Worm (Caenorhabditis elegans) whole organism, L1 larva: ENCODE results near the gene F10E7.9.

Source experiments
- C04F5.9 ChIP-seq: sonication (generic microtip); optimal IDR thresholded peaks from 2 replicates; lab custom pipeline; 2016; ENCODE audit warnings: missing genetic modification characterization, missing compliant biosample characterization
- C16A3.4 ChIP-seq: fragments of 150-350 bp; optimal IDR thresholded peaks from 2 replicates; lab custom pipeline; 2014; ENCODE audit warnings: missing biosample characterization, missing genetic modification characterization
- Y116A8C.19 ChIP-seq: sonication (generic microtip); optimal IDR thresholded peaks from 2 replicates; lab custom pipeline; 2016; ENCODE audit warnings: missing compliant biosample characterization, missing genetic modification characterization, borderline replicate concordance
- aha-1 ChIP-seq: fragments of 150-350 bp; optimal IDR thresholded peaks from 2 replicates; lab custom pipeline; 2014; ENCODE audit warnings: missing biosample characterization, missing genetic modification characterization
- alr-1 ChIP-seq: fragments of 200-800 bp; sonication (Bioruptor generic); optimal IDR thresholded peaks from 2 replicates; lab custom pipeline; 2018; ENCODE audit warnings: borderline replicate concordance, mild to moderate bottlenecking, missing genetic modification characterization, missing compliant biosample characterization
- ama-1 ChIP-seq: fragments of 150-350 bp; optimal IDR thresholded peaks from 2 replicates; lab custom pipeline; 2014
- blmp-1 ChIP-seq: fragments of 150-350 bp; optimal IDR thresholded peaks from 2 replicates; lab custom pipeline; 2014; ENCODE audit warnings: missing biosample characterization, missing genetic modification characterization
- ceh-63 ChIP-seq: fragments of 200-800 bp; sonication (Bioruptor generic); optimal IDR thresholded peaks from 2 replicates; lab custom pipeline; 2018; ENCODE audit warnings: mild to moderate bottlenecking, missing genetic modification characterization, missing compliant biosample characterization
- ceh-8 ChIP-seq: fragments of 200-800 bp; sonication (Bioruptor generic); optimal IDR thresholded peaks from 2 replicates; lab custom pipeline; 2018; ENCODE audit warnings: mild to moderate bottlenecking, missing genetic modification characterization, moderate library complexity, missing compliant biosample characterization
- ceh-90 ChIP-seq: sonication (generic microtip); optimal IDR thresholded peaks from 2 replicates; lab custom pipeline; 2016; ENCODE audit warnings: missing genetic modification characterization, missing compliant biosample characterization
- dpl-1 ChIP-seq, 3 experiments: fragments of 150-350 bp in 2 of 3; sonication (generic microtip) in 1 of 3; optimal IDR thresholded peaks; 2 replicates each; lab custom pipeline; 2014 to 2017; ENCODE audit warnings: missing biosample characterization in 3 of 3, missing genetic modification characterization in 3 of 3, missing genetic modification reagents in 3 of 3
- efl-1 ChIP-seq, 4 experiments: fragments of 150-350 bp; optimal IDR thresholded peaks in 3 of 4; peaks in 1 of 4; 1 replicate in 1 of 4; 2 replicates in 3 of 4; lab custom pipeline; 2014; ENCODE audit warnings: missing biosample characterization in 2 of 4, missing genetic modification characterization in 2 of 4, missing genetic modification reagents in 2 of 4
- elt-2 ChIP-seq: sonication (generic microtip); optimal IDR thresholded peaks from 2 replicates; lab custom pipeline; 2016; ENCODE audit warnings: missing genetic modification characterization, mild to moderate bottlenecking, inconsistent platforms, missing compliant biosample characterization, missing genetic modification reagents
- elt-3 ChIP-seq, 6 experiments: fragments of 150-350 bp in 1 of 6; sonication (generic microtip); optimal IDR thresholded peaks; 2 replicates each; lab custom pipeline; 2017 to 2018; ENCODE audit warnings: missing biosample characterization in 6 of 6, missing genetic modification characterization in 6 of 6, inconsistent platforms in 1 of 6
- fkh-4 ChIP-seq: sonication (generic microtip); optimal IDR thresholded peaks from 2 replicates; lab custom pipeline; 2016; ENCODE audit warnings: missing compliant biosample characterization, missing genetic modification characterization, borderline replicate concordance
- fkh-8 ChIP-seq: sonication (generic microtip); optimal IDR thresholded peaks from 2 replicates; lab custom pipeline; 2016; ENCODE audit warnings: mild to moderate bottlenecking, missing genetic modification characterization, missing compliant biosample characterization
- grh-1 ChIP-seq: fragments of 200-800 bp; sonication (Bioruptor generic); IDR thresholded peaks from 2 replicates; pipeline ENCODE4 v1.3.6; 2022; ENCODE audit warnings: missing genetic modification reagents, missing genetic modification characterization, missing compliant biosample characterization
- hlh-4 ChIP-seq: sonication (generic microtip); optimal IDR thresholded peaks from 2 replicates; lab custom pipeline; 2016; ENCODE audit warnings: mild to moderate bottlenecking, missing genetic modification characterization, missing compliant biosample characterization
- hpl-2 ChIP-seq: fragments of 150-350 bp; optimal IDR thresholded peaks from 2 replicates; lab custom pipeline; 2014; ENCODE audit warnings: missing biosample characterization, missing genetic modification reagents, missing genetic modification characterization
- lin-14 ChIP-seq: fragments of 200-800 bp; sonication (Bioruptor generic); optimal IDR thresholded peaks from 2 replicates; lab custom pipeline; 2018; ENCODE audit warnings: mild to moderate bottlenecking, missing genetic modification characterization, moderate library complexity, missing compliant biosample characterization
- lin-35 ChIP-seq, 2 experiments: fragments of 150-350 bp; optimal IDR thresholded peaks; 2 replicates each; lab custom pipeline; 2014; ENCODE audit warnings: missing biosample characterization in 2 of 2, missing genetic modification characterization in 2 of 2, missing genetic modification reagents in 2 of 2
- lin-39 ChIP-seq: fragments of 150-350 bp; optimal IDR thresholded peaks from 2 replicates; lab custom pipeline; 2014; ENCODE audit warnings: missing biosample characterization, missing genetic modification reagents, missing genetic modification characterization
- lir-3 ChIP-seq: sonication (generic microtip); optimal IDR thresholded peaks from 2 replicates; lab custom pipeline; 2016; ENCODE audit warnings: mild to moderate bottlenecking, missing genetic modification characterization, moderate library complexity, missing compliant biosample characterization; ENCODE audit not compliant: poor library complexity
- lsy-2 ChIP-seq, 2 experiments: fragments of 150-350 bp; optimal IDR thresholded peaks; 2 replicates each; lab custom pipeline; 2014; ENCODE audit warnings: missing biosample characterization in 2 of 2, missing genetic modification characterization in 2 of 2
- mep-1 ChIP-seq: fragments of 150-350 bp; optimal IDR thresholded peaks from 2 replicates; lab custom pipeline; 2014; ENCODE audit warnings: missing biosample characterization, missing genetic modification characterization
- nhr-11 ChIP-seq: fragments of 150-350 bp; optimal IDR thresholded peaks from 2 replicates; lab custom pipeline; 2014; ENCODE audit warnings: missing biosample characterization, missing genetic modification characterization
- nhr-20 ChIP-seq: sonication (generic microtip); optimal IDR thresholded peaks from 2 replicates; lab custom pipeline; 2016; ENCODE audit warnings: mild to moderate bottlenecking, missing genetic modification characterization, missing compliant biosample characterization
- nhr-237 ChIP-seq: fragments of 150-350 bp; optimal IDR thresholded peaks from 2 replicates; lab custom pipeline; 2014; ENCODE audit warnings: missing biosample characterization, missing genetic modification characterization
- nhr-28 ChIP-seq: fragments of 150-350 bp; optimal IDR thresholded peaks from 2 replicates; lab custom pipeline; 2014; ENCODE audit warnings: missing biosample characterization, missing genetic modification characterization
- nhr-47 ChIP-seq: sonication (generic microtip); optimal IDR thresholded peaks from 2 replicates; lab custom pipeline; 2016; ENCODE audit warnings: mild to moderate bottlenecking, missing genetic modification characterization, moderate library complexity, missing compliant biosample characterization
- nhr-71 ChIP-seq: sonication (generic microtip); optimal IDR thresholded peaks from 2 replicates; lab custom pipeline; 2016; ENCODE audit warnings: mild to moderate bottlenecking, missing genetic modification characterization, moderate library complexity, missing compliant biosample characterization
- nhr-76 ChIP-seq: sonication (generic microtip); optimal IDR thresholded peaks from 2 replicates; lab custom pipeline; 2017; ENCODE audit warnings: missing biosample characterization, missing genetic modification characterization
- nhr-77 ChIP-seq: fragments of 150-350 bp; optimal IDR thresholded peaks from 2 replicates; lab custom pipeline; 2014; ENCODE audit warnings: missing biosample characterization, missing genetic modification characterization
- nhr-85 ChIP-seq: sonication (generic microtip); peaks from one replicate; lab custom pipeline; 2016; ENCODE audit warnings: missing genetic modification characterization, inconsistent platforms, missing compliant biosample characterization
- nhr-90 ChIP-seq: sonication (generic microtip); optimal IDR thresholded peaks from 2 replicates; lab custom pipeline; 2016; ENCODE audit warnings: mild to moderate bottlenecking, missing genetic modification characterization, missing compliant biosample characterization; ENCODE audit not compliant: poor library complexity
- rnt-1 ChIP-seq: sonication (generic microtip); optimal IDR thresholded peaks from 2 replicates; lab custom pipeline; 2016; ENCODE audit warnings: mild to moderate bottlenecking, missing genetic modification characterization, moderate library complexity, missing compliant biosample characterization
- snu-23 ChIP-seq: sonication (generic microtip); optimal IDR thresholded peaks from 2 replicates; lab custom pipeline; 2016; ENCODE audit warnings: missing genetic modification characterization, missing compliant biosample characterization
- swsn-7 ChIP-seq: sonication (generic microtip); optimal IDR thresholded peaks from 2 replicates; lab custom pipeline; 2016; ENCODE audit warnings: missing genetic modification characterization, missing compliant biosample characterization
- tbx-2 ChIP-seq: sonication (generic microtip); optimal IDR thresholded peaks from 2 replicates; lab custom pipeline; 2016; ENCODE audit warnings: missing genetic modification characterization, missing compliant biosample characterization
- tlp-1 ChIP-seq: fragments of 150-350 bp; optimal IDR thresholded peaks from 2 replicates; lab custom pipeline; 2014; ENCODE audit warnings: missing biosample characterization, missing genetic modification characterization
- unc-130 ChIP-seq: fragments of 150-350 bp; optimal IDR thresholded peaks from 2 replicates; lab custom pipeline; 2017; ENCODE audit warnings: missing biosample characterization, missing genetic modification characterization, inconsistent platforms
- unc-62 ChIP-seq: fragments of 150-350 bp; optimal IDR thresholded peaks from 2 replicates; lab custom pipeline; 2014; ENCODE audit warnings: missing biosample characterization, missing genetic modification reagents, missing genetic modification characterization
- unc-98 ChIP-seq: fragments of 200-800 bp; sonication (Bioruptor generic); IDR thresholded peaks from 2 replicates; pipeline ENCODE4 v1.3.6; 2022; ENCODE audit warnings: missing genetic modification characterization, missing compliant biosample characterization
- vab-15 ChIP-seq: sonication (generic microtip); optimal IDR thresholded peaks from 2 replicates; lab custom pipeline; 2017; ENCODE audit warnings: missing genotype, mild to moderate bottlenecking, missing genetic modification characterization, missing compliant biosample characterization
- xbp-1 ChIP-seq: sonication (generic microtip); optimal IDR thresholded peaks from 2 replicates; lab custom pipeline; 2016; ENCODE audit warnings: missing genetic modification characterization, missing compliant biosample characterization
- zip-4 ChIP-seq: fragments of 200-800 bp; sonication (Bioruptor generic); optimal IDR thresholded peaks from 2 replicates; lab custom pipeline; 2018; ENCODE audit warnings: mild to moderate bottlenecking, missing genetic modification characterization, moderate library complexity, missing compliant biosample characterization
- ztf-4 ChIP-seq: fragments of 150-350 bp; optimal IDR thresholded peaks from 2 replicates; lab custom pipeline; 2014; ENCODE audit warnings: missing biosample characterization, missing genetic modification characterization

F10E7.9 gene

DNA sequence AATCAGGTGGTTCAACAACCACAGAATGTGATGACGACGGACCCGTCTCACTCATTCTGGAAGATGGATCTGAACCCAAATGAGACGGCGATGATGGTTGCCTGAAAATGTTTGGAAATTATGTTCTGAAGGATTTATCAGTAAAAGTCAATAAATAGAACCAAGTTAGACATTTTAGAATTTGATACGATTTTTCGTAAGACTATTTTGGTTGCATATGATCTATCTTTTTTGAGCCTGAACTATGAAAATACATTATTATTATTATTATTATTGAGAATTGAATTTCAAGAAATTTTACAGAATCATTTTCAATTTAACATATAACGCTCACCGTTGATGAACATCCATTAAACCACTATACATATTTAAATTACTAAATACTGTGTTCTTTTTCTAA, at the start of gene F10E7.9:
Gene F10E7.9 (minus strand): TSS at position 101 of the 400 bp plus-strand sequence.
- TF ChIP-seq nhr-85 (tag; lab: Kevin White, UChicago) (no peak), C16A3.4 (tag; lab: Kevin White, UChicago) (no peak), aha-1 (no peak), fkh-4 (no peak), ztf-4 (tag; lab: Kevin White, UChicago) (no peak), elt-2 (tag; lab: Kevin White, UChicago) (no peak), nhr-77 (tag; lab: Kevin White, UChicago) (no peak), xbp-1 (tag; lab: Kevin White, UChicago) (no peak), ceh-8 (GFP tag; lab: Kevin White, UChicago) (no peak), Y116A8C.19 (tag; lab: Kevin White, UChicago) (no peak), C04F5.9 (no peak), nhr-28 (no peak), vab-15 (no peak)
- TF ChIP-seq, all 84 proteins: peak for 0

DNA sequence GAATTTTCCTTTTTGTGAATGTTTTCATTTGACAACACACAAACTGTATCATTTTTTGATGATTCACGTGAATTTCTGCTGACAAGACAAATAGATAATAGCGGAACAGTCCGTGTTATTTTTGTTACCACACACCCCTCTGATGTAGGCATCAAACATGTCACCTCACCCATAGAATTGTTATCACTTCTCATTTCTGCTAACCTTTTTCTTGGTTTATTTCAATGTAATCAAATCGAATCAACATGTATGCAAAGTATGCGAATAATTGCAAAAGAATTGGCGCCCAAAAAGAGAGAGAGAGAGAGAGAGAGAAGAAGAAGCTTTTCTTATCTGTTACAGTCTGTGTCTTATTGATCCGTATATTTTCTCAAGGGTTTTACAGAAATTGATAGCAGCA, 47.6 kb upstream of the F10E7.9 start:
- TF ChIP-seq nhr-76 (tag; lab: Kevin White, UChicago) (no peak), unc-130 (tag; lab: Kevin White, UChicago) (no peak), lsy-2 (tag; optimal IDR thresholded peaks at IDR 0.05; lab: Kevin White, UChicago) (peak in 1 of 2 experiments; percentile 8), alr-1 (no peak), swsn-7 (tag; lab: Kevin White, UChicago) (no peak), lin-39 (tag; lab: Kevin White, UChicago) (no peak), snu-23 (GFP tag; lab: Kevin White, UChicago) (peak; percentile 20), elt-3 (tag; optimal IDR thresholded peaks at IDR 0.05; lab: Kevin White, UChicago) (peak in 2 of 6 experiments; percentile 18 to 59), lin-35 (GFP tag; optimal IDR thresholded peaks at IDR 0.05; lab: Kevin White, UChicago) (peak in 1 of 2 experiments; percentile 50), hlh-4 (tag; lab: Kevin White, UChicago) (no peak), ceh-90 (tag; lab: Kevin White, UChicago) (no peak), unc-62 (GFP tag; lab: Kevin White, UChicago) (no peak), elt-2 (tag; lab: Kevin White, UChicago) (peak; percentile 83), lin-14 (GFP tag; lab: Kevin White, UChicago) (peak; percentile 40), tbx-2 (tag; lab: Kevin White, UChicago) (no peak), nhr-90 (tag; lab: Kevin White, UChicago) (peak; percentile 19), nhr-20 (peak; percentile 55), blmp-1 (tag; lab: Kevin White, UChicago) (peak; percentile 15), nhr-85 (tag; lab: Kevin White, UChicago) (peak; percentile 61), C16A3.4 (tag; lab: Kevin White, UChicago) (peak; percentile 4), ceh-63 (GFP tag; lab: Kevin White, UChicago) (no peak), fkh-8 (tag; lab: Kevin White, UChicago) (no peak), dpl-1 (GFP tag; optimal IDR thresholded peaks at IDR 0.05; lab: Kevin White, UChicago) (no peak), nhr-71 (peak; percentile 33), nhr-47 (tag; lab: Kevin White, UChicago) (no peak)

- TF ChIP-seq elt-2 (tag; lab: Kevin White, UChicago), result no peak
- TF ChIP-seq lin-14 (GFP tag; lab: Kevin White, UChicago), result peak; percentile 42
- no peak for TF ChIP-seq lin-39 (tag; lab: Kevin White, UChicago)
- TF ChIP-seq nhr-28, result no peak
- no peak for TF ChIP-seq nhr-11 (tag; lab: Kevin White, UChicago)
- TF ChIP-seq swsn-7 (tag; lab: Kevin White, UChicago), result no peak
- peak; percentile 12 for TF ChIP-seq mep-1 (tag; lab: Kevin White, UChicago)
- TF ChIP-seq ama-1 (lab: Kevin White, UChicago), result peak; percentile 26
- peak; percentile 20 for TF ChIP-seq nhr-85 (tag; lab: Kevin White, UChicago)
- no peak for TF ChIP-seq ztf-4 (tag; lab: Kevin White, UChicago)
- peak in 1 of 2 experiments; percentile 8 for TF ChIP-seq lsy-2 (tag; optimal IDR thresholded peaks at IDR 0.05; lab: Kevin White, UChicago)
- TF ChIP-seq zip-4, result no peak
- no peak for TF ChIP-seq nhr-237 (tag; lab: Kevin White, UChicago)
- TF ChIP-seq fkh-4, result no peak
- TF ChIP-seq grh-1, result no peak
- no peak for TF ChIP-seq hpl-2 (GFP tag; lab: Kevin White, UChicago)
- TF ChIP-seq blmp-1 (tag; lab: Kevin White, UChicago), result peak; percentile 33
- peak; percentile 4 to 7 for TF ChIP-seq efl-1 (optimal IDR thresholded peaks at IDR 0.05; lab: Kevin White, UChicago)
- no peak for TF ChIP-seq efl-1 (GFP tag; optimal IDR thresholded peaks at IDR 0.05 in 1 of 2; lab: Kevin White, UChicago)
- TF ChIP-seq unc-62 (GFP tag; lab: Kevin White, UChicago), result no peak
- no peak for TF ChIP-seq nhr-76 (tag; lab: Kevin White, UChicago)
- TF ChIP-seq rnt-1 (tag; lab: Kevin White, UChicago), result peak; percentile 18
- no peak for TF ChIP-seq unc-98
- TF ChIP-seq lir-3, result no peak
- TF ChIP-seq tlp-1, result no peak
- peak; percentile 5 for TF ChIP-seq snu-23 (GFP tag; lab: Kevin White, UChicago)
- TF ChIP-seq nhr-90 (tag; lab: Kevin White, UChicago), result no peak
Observed at ce11 chrII:7155392-7155791, 45.5 kb upstream of the F10E7.9 start, which contains the start of gene C27H5.2. Gene C27H5.2, plus strand, starts transcription at chrII:7155581.
